Worm (Caenorhabditis elegans): ENCODE data around the gene ani-1.
A peak's percentile ranks its signal among the peaks of the same experiment; 100 is the strongest.

DNA sequence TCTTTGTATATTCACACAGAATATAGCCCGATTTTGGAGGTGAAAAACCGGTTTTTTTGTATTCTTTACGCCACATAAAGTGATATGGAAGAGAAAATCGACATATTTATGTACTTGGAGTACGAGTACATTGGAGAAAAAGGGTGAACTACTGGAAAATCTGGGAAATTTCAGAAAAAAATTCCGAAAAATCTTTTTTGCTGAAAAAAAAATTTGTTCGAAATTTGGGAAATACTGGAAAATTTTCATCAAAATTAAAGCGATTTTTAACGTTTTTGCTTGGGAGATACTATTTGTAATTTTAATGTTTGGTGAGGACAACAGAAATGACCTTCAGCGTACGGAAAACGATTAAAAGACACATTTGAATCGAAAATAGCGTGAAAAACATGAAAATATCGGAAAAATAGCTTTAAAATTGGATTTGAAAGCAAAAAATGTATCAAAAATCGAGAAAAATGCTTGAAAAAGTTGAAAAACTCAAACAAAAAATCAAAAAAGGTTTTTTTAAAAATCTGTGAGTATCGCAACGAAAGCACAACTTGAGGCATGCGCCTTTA is 27.2 kb downstream of the ani-1 start:
- TF ChIP-seq tbx-9 (tag; optimal IDR thresholded peaks at IDR 0.05; ENCODE audit: borderline replicate concordance): no peak
- TF ChIP-seq K11D2.4 (GFP tag; IDR thresholded peaks at IDR 0.05): no peak
- no peak for TF ChIP-seq madf-8 (GFP tag; conservative IDR thresholded peaks at IDR 0.05)
- no peak for TF ChIP-seq ama-1 (optimal IDR thresholded peaks at IDR 0.05)
- TF ChIP-seq ama-1 (GFP tag; optimal IDR thresholded peaks at IDR 0.05): peak in 1 of 2 experiments; percentile 65
- no peak for TF ChIP-seq fkh-3 (tag; optimal IDR thresholded peaks at IDR 0.05)
- TF ChIP-seq snpc-1.3 (tag; optimal IDR thresholded peaks at IDR 0.05; ENCODE audit: insufficient read depth): no peak
- no peak for TF ChIP-seq ztf-28 (GFP tag; IDR thresholded peaks at IDR 0.05)
- no peak for TF ChIP-seq unc-62 (GFP tag; optimal IDR thresholded peaks at IDR 0.05)
- no peak for TF ChIP-seq mel-28 (tag; optimal IDR thresholded peaks at IDR 0.05; ENCODE audit: borderline replicate concordance)
- TF ChIP-seq aptf-3 (GFP tag; IDR thresholded peaks at IDR 0.05): no peak
- TF ChIP-seq nhr-90 (tag; optimal IDR thresholded peaks at IDR 0.05): no peak
- TF ChIP-seq somi-1 (GFP tag; optimal IDR thresholded peaks at IDR 0.05): no peak
- no peak for TF ChIP-seq gei-17 (GFP tag; optimal IDR thresholded peaks at IDR 0.05)

Measured in whole organism, young adult.